Worm (Caenorhabditis elegans) whole organism, L1 larva: ENCODE data around the gene T06A1.1.

Source experiments
- aly-2 ChIP-seq: fragments of 150-350 bp; optimal IDR thresholded peaks from 2 replicates; lab custom pipeline; 2014; ENCODE audit warnings: missing biosample characterization, missing genetic modification characterization
- ama-1 ChIP-seq: fragments of 150-350 bp; optimal IDR thresholded peaks from 2 replicates; lab custom pipeline; 2014
- ceh-90 ChIP-seq: sonication (generic microtip); optimal IDR thresholded peaks from 2 replicates; lab custom pipeline; 2016; ENCODE audit warnings: missing genetic modification characterization, missing compliant biosample characterization
- ces-1 ChIP-seq: fragments of 150-350 bp; optimal IDR thresholded peaks from 2 replicates; lab custom pipeline; 2014; ENCODE audit warnings: missing biosample characterization, missing genetic modification reagents, missing genetic modification characterization
- dpl-1 ChIP-seq, 3 experiments: fragments of 150-350 bp in 2 of 3; sonication (generic microtip) in 1 of 3; optimal IDR thresholded peaks; 2 replicates each; lab custom pipeline; 2014 to 2017; ENCODE audit warnings: missing biosample characterization in 3 of 3, missing genetic modification characterization in 3 of 3, missing genetic modification reagents in 3 of 3
- dsc-1 ChIP-seq: sonication (generic microtip); optimal IDR thresholded peaks from 2 replicates; lab custom pipeline; 2016; ENCODE audit warnings: mild to moderate bottlenecking, missing genetic modification characterization, missing compliant biosample characterization
- hlh-17 ChIP-seq: fragments of 200-800 bp; sonication (Bioruptor generic); optimal IDR thresholded peaks from 2 replicates; lab custom pipeline; 2018; ENCODE audit warnings: missing genetic modification characterization, mild to moderate bottlenecking, missing compliant biosample characterization, moderate library complexity, borderline replicate concordance
- mdl-1 ChIP-seq, 2 experiments: fragments of 150-350 bp; optimal IDR thresholded peaks; 2 replicates each; lab custom pipeline; 2014 to 2017; ENCODE audit warnings: missing biosample characterization in 2 of 2, missing genetic modification characterization in 2 of 2, inconsistent platforms in 1 of 2
- mef-2 ChIP-seq: fragments of 150-350 bp; optimal IDR thresholded peaks from 2 replicates; lab custom pipeline; 2014; ENCODE audit warnings: missing biosample characterization, missing genetic modification characterization
- nhr-237 ChIP-seq: fragments of 150-350 bp; optimal IDR thresholded peaks from 2 replicates; lab custom pipeline; 2014; ENCODE audit warnings: missing biosample characterization, missing genetic modification characterization
- nhr-90 ChIP-seq: sonication (generic microtip); optimal IDR thresholded peaks from 2 replicates; lab custom pipeline; 2016; ENCODE audit warnings: mild to moderate bottlenecking, missing genetic modification characterization, missing compliant biosample characterization; ENCODE audit not compliant: poor library complexity
- skn-1 ChIP-seq: fragments of 150-350 bp; optimal IDR thresholded peaks from 2 replicates; lab custom pipeline; 2014; ENCODE audit warnings: missing biosample characterization, missing genetic modification characterization
- snpc-4 ChIP-seq: fragments of 150-350 bp; optimal IDR thresholded peaks from 2 replicates; lab custom pipeline; 2014; ENCODE audit warnings: missing biosample characterization, missing genetic modification characterization

ce11 chrV:1957110-1957509 lies 31.7 kb upstream of the T06A1.1 start, which contains the start of gene fipr-25:
- TF ChIP-seq mdl-1 (tag; optimal IDR thresholded peaks at IDR 0.05; lab: Kevin White, UChicago) (no peak), mef-2 (no peak), nhr-237 (tag; lab: Kevin White, UChicago) (no peak), hlh-17 (GFP tag; lab: Kevin White, UChicago) (no peak), aly-2 (tag; lab: Kevin White, UChicago) (no peak), snpc-4 (tag; lab: Kevin White, UChicago) (no peak), dpl-1 (GFP tag; optimal IDR thresholded peaks at IDR 0.05; lab: Kevin White, UChicago) (no peak), dsc-1 (no peak), ces-1 (GFP tag; lab: Kevin White, UChicago) (no peak), skn-1 (no peak), nhr-90 (tag; lab: Kevin White, UChicago) (no peak), ceh-90 (tag; lab: Kevin White, UChicago) (no peak), ama-1 (lab: Kevin White, UChicago) (no peak)
